Fruit fly (Drosophila melanogaster) whole organism, embryonic: ENCODE data around the gene Pp4-19C.
A peak's percentile ranks its signal among the peaks of the same experiment; 100 is the strongest.

ENCODE experiments used
- Adf1 ChIP-seq: fragments of 200-800 bp; sonication (Bioruptor generic); IDR thresholded peaks from 2 replicates; pipeline ENCODE4 v1.3.6; 2022; ENCODE audit warnings: missing biosample characterization, missing genetic modification characterization
- CG11093 ChIP-seq: fragments of 200-800 bp; sonication (Bioruptor generic); IDR thresholded peaks from 3 replicates; pipeline ENCODE4 v1.3.6; 2022; ENCODE audit warnings: missing biosample characterization, missing genetic modification characterization
- CG12942 ChIP-seq: fragments of 200-800 bp; sonication (Bioruptor generic); optimal IDR thresholded peaks from 3 replicates; lab custom pipeline; 2016; ENCODE audit warnings: missing biosample characterization, missing genetic modification characterization
- CG1832 ChIP-seq: fragments of 200-800 bp; sonication (Bioruptor generic); optimal IDR thresholded peaks from 2 replicates; lab custom pipeline; 2017; ENCODE audit warnings: missing biosample characterization, mild to moderate bottlenecking, missing genetic modification characterization, inconsistent platforms
- CG30403 ChIP-seq: fragments of 200-800 bp; sonication (Bioruptor generic); optimal IDR thresholded peaks from 3 replicates; lab custom pipeline; 2016; ENCODE audit warnings: missing biosample characterization, missing genetic modification characterization
- CG7839 ChIP-seq: fragments of 200-800 bp; sonication (Bioruptor generic); optimal IDR thresholded peaks from 3 replicates; lab custom pipeline; 2018; ENCODE audit warnings: missing biosample characterization, mild to moderate bottlenecking, missing genetic modification characterization, moderate library complexity
- Hmx ChIP-seq: fragments of 200-800 bp; sonication (Bioruptor generic); optimal IDR thresholded peaks from 2 replicates; lab custom pipeline; 2016; ENCODE audit warnings: missing biosample characterization, missing genetic modification characterization
- MBD-R2 ChIP-seq: fragments of 200-800 bp; sonication (Bioruptor generic); IDR thresholded peaks from 2 replicates; pipeline ENCODE4 v1.3.6; 2022; ENCODE audit warnings: missing biosample characterization, missing genetic modification characterization
- Max ChIP-seq: fragments of 200-800 bp; sonication (Bioruptor generic); optimal IDR thresholded peaks from 2 replicates; lab custom pipeline; 2016; ENCODE audit warnings: missing biosample characterization, mild to moderate bottlenecking, missing genetic modification characterization
- chinmo ChIP-seq: fragments of 200-800 bp; sonication (Bioruptor generic); IDR thresholded peaks from 4 replicates; pipeline ENCODE4 v1.3.6; 2022; ENCODE audit warnings: missing biosample characterization, missing genetic modification characterization; ENCODE audit not compliant: partially characterized antibody
- lilli ChIP-seq: fragments of 200-800 bp; sonication (Bioruptor generic); optimal IDR thresholded peaks from 3 replicates; lab custom pipeline; 2016; ENCODE audit warnings: missing biosample characterization, missing genetic modification characterization
- sens ChIP-seq: fragments of 200-800 bp; sonication (Bioruptor generic); peaks from one replicate; lab custom pipeline; 2016; ENCODE audit warnings: missing biosample characterization, missing genetic modification characterization
- sob ChIP-seq: fragments of 200-800 bp; sonication (Bioruptor generic); IDR thresholded peaks from 2 replicates; pipeline ENCODE4 v1.3.6; 2022; ENCODE audit warnings: missing biosample characterization, missing genetic modification characterization

DNA sequence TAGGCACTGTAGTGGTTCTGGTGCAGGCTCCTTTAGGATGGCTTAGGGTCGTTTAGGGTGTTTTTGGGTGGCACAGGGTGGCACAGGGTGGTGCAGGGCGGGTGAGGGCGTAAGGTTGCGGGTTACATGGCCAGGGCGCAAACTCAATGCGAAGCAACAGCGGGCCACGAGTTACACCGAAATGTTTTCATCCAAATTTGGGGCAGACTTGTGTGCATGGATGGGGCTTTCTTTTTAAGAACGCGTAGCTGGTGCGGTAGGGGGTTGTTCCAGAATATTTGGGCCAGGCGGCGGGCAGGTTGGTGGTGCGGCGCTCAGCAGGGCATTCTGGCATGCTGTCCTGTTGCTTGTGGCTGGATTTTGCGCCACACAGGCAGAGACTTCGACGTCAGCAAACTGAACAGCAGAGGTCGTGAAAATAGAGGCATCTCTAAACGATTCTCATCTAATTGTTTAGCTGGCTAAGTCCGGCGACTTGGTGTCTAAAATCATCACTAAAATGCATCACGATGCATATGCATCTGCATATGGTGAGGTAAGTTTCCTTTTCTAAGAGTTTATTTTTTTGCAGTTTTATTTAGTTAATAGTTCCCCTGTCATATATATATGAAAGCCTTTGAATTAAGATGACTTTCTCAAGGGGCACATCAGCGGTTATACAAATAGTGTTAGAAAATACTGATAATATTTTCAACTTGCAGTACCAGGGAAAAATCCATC is 24.2 kb upstream of the Pp4-19C start:
- no peak for TF ChIP-seq CG1832 (GFP tag; lab: Kevin White, UChicago)
- no peak for TF ChIP-seq CG12942
- no peak for TF ChIP-seq CG30403 (GFP tag; lab: Kevin White, UChicago)
- TF ChIP-seq sens (GFP tag; lab: Kevin White, UChicago): peak; percentile 42
- TF ChIP-seq Hmx (GFP tag; lab: Kevin White, UChicago): no peak
- no peak for TF ChIP-seq chinmo (GFP tag; lab: Robert Waterston, UW)
- peak; percentile 16 for TF ChIP-seq lilli (GFP tag; lab: Kevin White, UChicago)
- no peak for TF ChIP-seq MBD-R2 (GFP tag; lab: Robert Waterston, UW)
- TF ChIP-seq Max (GFP tag; lab: Kevin White, UChicago): no peak
- TF ChIP-seq sob (GFP tag; lab: Robert Waterston, UW): no peak
- TF ChIP-seq Adf1 (GFP tag; lab: Robert Waterston, UW): peak; percentile 16; the same call in 1 of the 2 replicates
- TF ChIP-seq CG7839: peak; percentile 40
- no peak for TF ChIP-seq CG11093 (GFP tag; lab: Robert Waterston, UW)
